Worm (Caenorhabditis elegans) whole organism, L4 larva: Measurements from ENCODE around the gene srbc-16.

Source experiments
- D1046.2 ChIP-seq: fragments of 200-800 bp; sonication (Bioruptor generic); IDR thresholded peaks from 2 replicates; pipeline ENCODE4 v1.3.6; 2022; ENCODE audit warnings: missing genetic modification characterization, missing compliant biosample characterization
- R02D3.7 ChIP-seq: fragments of 150-350 bp; sonication (generic microtip); optimal IDR thresholded peaks from 3 replicates; lab custom pipeline; 2014; ENCODE audit warnings: missing biosample characterization, missing genetic modification characterization
- T26A8.4 ChIP-seq: fragments of 200-800 bp; sonication (Bioruptor generic); IDR thresholded peaks from 2 replicates; pipeline ENCODE4 v1.3.6; 2022; ENCODE audit warnings: missing genetic modification characterization, missing compliant biosample characterization
- Y5F2A.4 ChIP-seq: fragments of 200-800 bp; sonication (Bioruptor generic); optimal IDR thresholded peaks from 2 replicates; lab custom pipeline; 2018; ENCODE audit warnings: mild to moderate bottlenecking, missing genetic modification characterization, missing compliant biosample characterization
- ZK337.2 ChIP-seq: fragments of 200-800 bp; sonication (Bioruptor generic); IDR thresholded peaks from 2 replicates; pipeline ENCODE4 v1.3.6; 2022; ENCODE audit warnings: missing genetic modification reagents, missing genetic modification characterization, missing compliant biosample characterization
- aha-1 ChIP-seq: fragments of 150-350 bp; peaks from one replicate; lab custom pipeline; 2014; ENCODE audit warnings: missing biosample characterization, missing genetic modification characterization
- aly-2 ChIP-seq: sonication (generic microtip); optimal IDR thresholded peaks from 2 replicates; lab custom pipeline; 2018; ENCODE audit warnings: missing biosample characterization, missing genetic modification characterization
- ama-1 ChIP-seq: fragments of 150-350 bp; optimal IDR thresholded peaks from 2 replicates; lab custom pipeline; 2014; ENCODE audit warnings: inconsistent platforms, mixed read lengths
- arid-1 ChIP-seq: fragments of 200-800 bp; sonication (Bioruptor generic); conservative IDR thresholded peaks from 2 replicates; pipeline ENCODE4 v1.3.6; 2022; ENCODE audit warnings: missing genetic modification reagents, missing genetic modification characterization, missing compliant biosample characterization
- ces-1 ChIP-seq: fragments of 150-350 bp; sonication (generic microtip); optimal IDR thresholded peaks from 4 replicates; lab custom pipeline; 2014; ENCODE audit warnings: missing biosample characterization, missing genetic modification reagents, missing genetic modification characterization
- cey-2 ChIP-seq: sonication (generic microtip); optimal IDR thresholded peaks from 3 replicates; lab custom pipeline; 2017; ENCODE audit warnings: missing genetic modification characterization, mild to moderate bottlenecking, missing compliant biosample characterization, antibody characterized with exemption, borderline replicate concordance; ENCODE audit not compliant: insufficient read depth
- daf-16 ChIP-seq, 3 experiments: sonication (generic microtip); optimal IDR thresholded peaks; 2 replicates each; lab custom pipeline; 2016 to 2017; ENCODE audit warnings: missing genetic modification characterization in 3 of 3, missing genetic modification reagents in 3 of 3, mild to moderate bottlenecking in 2 of 3, missing compliant biosample characterization in 2 of 3, missing biosample characterization in 1 of 3, moderate library complexity in 1 of 3
- dmd-6 ChIP-seq: fragments of 200-800 bp; sonication (Bioruptor generic); IDR thresholded peaks from 2 replicates; pipeline ENCODE4 v1.3.6; 2022; ENCODE audit warnings: missing genetic modification reagents, missing genetic modification characterization, missing compliant biosample characterization
- dmd-8 ChIP-seq: fragments of 200-800 bp; sonication (Bioruptor generic); IDR thresholded peaks from 2 replicates; pipeline ENCODE4 v1.3.6; 2022; ENCODE audit warnings: missing genetic modification characterization, missing compliant biosample characterization
- dmd-9 ChIP-seq: fragments of 200-800 bp; sonication (Bioruptor generic); IDR thresholded peaks from 2 replicates; pipeline ENCODE4 v1.3.6; 2022; ENCODE audit warnings: missing genetic modification reagents, missing genetic modification characterization, missing compliant biosample characterization
- dpl-1 ChIP-seq: fragments of 150-350 bp; optimal IDR thresholded peaks from 2 replicates; lab custom pipeline; 2014; ENCODE audit warnings: missing biosample characterization, missing genetic modification reagents, missing genetic modification characterization
- duxl-1 ChIP-seq: sonication (generic microtip); optimal IDR thresholded peaks from 2 replicates; lab custom pipeline; 2016; ENCODE audit warnings: mild to moderate bottlenecking, missing genetic modification characterization, moderate library complexity, missing compliant biosample characterization; ENCODE audit not compliant: poor library complexity
- dve-1 ChIP-seq: sonication (generic microtip); optimal IDR thresholded peaks from 2 replicates; lab custom pipeline; 2017; ENCODE audit warnings: antibody characterized with exemption, mild to moderate bottlenecking, missing genetic modification characterization, missing compliant biosample characterization; ENCODE audit not compliant: insufficient read depth
- hif-1 ChIP-seq, 2 experiments: sonication (generic microtip); optimal IDR thresholded peaks; 2 replicates each; lab custom pipeline; 2016 to 2017; ENCODE audit warnings: missing compliant biosample characterization in 2 of 2, missing genetic modification characterization in 2 of 2, missing genetic modification reagents in 2 of 2, missing genotype in 2 of 2, mild to moderate bottlenecking in 1 of 2
- hlh-11 ChIP-seq: fragments of 200-800 bp; sonication (Bioruptor generic); optimal IDR thresholded peaks from 2 replicates; lab custom pipeline; 2018; ENCODE audit warnings: mild to moderate bottlenecking, missing genetic modification characterization, missing compliant biosample characterization
- hlh-30 ChIP-seq: sonication (generic microtip); optimal IDR thresholded peaks from 2 replicates; lab custom pipeline; 2017; ENCODE audit warnings: antibody characterized with exemption, mild to moderate bottlenecking, missing genetic modification characterization, missing compliant biosample characterization; ENCODE audit not compliant: insufficient read depth
- hmg-1.1 ChIP-seq: fragments of 200-800 bp; sonication (Bioruptor generic); IDR thresholded peaks from 2 replicates; pipeline ENCODE4 v1.3.6; 2022; ENCODE audit warnings: missing genetic modification reagents, missing genetic modification characterization, missing compliant biosample characterization
- lin-13 ChIP-seq: fragments of 150-350 bp; optimal IDR thresholded peaks from 2 replicates; lab custom pipeline; 2014; ENCODE audit warnings: missing biosample characterization, missing genetic modification reagents, missing genetic modification characterization
- lin-38 ChIP-seq: fragments of 200-800 bp; sonication (Bioruptor generic); IDR thresholded peaks from 2 replicates; pipeline ENCODE4 v1.3.6; 2022; ENCODE audit warnings: missing genetic modification reagents, missing genetic modification characterization, missing compliant biosample characterization
- lin-39 ChIP-seq: fragments of 150-350 bp; optimal IDR thresholded peaks from 2 replicates; lab custom pipeline; 2014; ENCODE audit warnings: missing biosample characterization, missing genetic modification reagents, missing genetic modification characterization
- lir-3 ChIP-seq: sonication (generic microtip); optimal IDR thresholded peaks from 2 replicates; lab custom pipeline; 2016; ENCODE audit warnings: mild to moderate bottlenecking, missing genetic modification characterization, missing compliant biosample characterization
- mdl-1 ChIP-seq, 2 experiments: fragments of 150-350 bp in 1 of 2; sonication (generic microtip) in 1 of 2; optimal IDR thresholded peaks; 2 replicates each; lab custom pipeline; 2014 to 2017; ENCODE audit warnings: missing biosample characterization in 2 of 2, missing genetic modification characterization in 2 of 2
- mdt-29 ChIP-seq: fragments of 200-800 bp; sonication (Bioruptor generic); IDR thresholded peaks from 2 replicates; pipeline ENCODE4 v1.3.6; 2022; ENCODE audit warnings: missing genetic modification reagents, missing genetic modification characterization, missing compliant biosample characterization
- mep-1 ChIP-seq: fragments of 150-350 bp; sonication (generic microtip); optimal IDR thresholded peaks from 3 replicates; lab custom pipeline; 2014; ENCODE audit warnings: missing biosample characterization, missing genetic modification characterization
- mes-2 ChIP-seq: sonication (generic microtip); optimal IDR thresholded peaks from 2 replicates; lab custom pipeline; 2016; ENCODE audit warnings: missing genotype, mild to moderate bottlenecking, missing genetic modification characterization, missing compliant biosample characterization; ENCODE audit not compliant: poor library complexity, severe bottlenecking
- nhr-10 ChIP-seq: fragments of 150-350 bp; optimal IDR thresholded peaks from 2 replicates; lab custom pipeline; 2014; ENCODE audit warnings: missing biosample characterization, missing genetic modification characterization
- nhr-11 ChIP-seq: fragments of 150-350 bp; optimal IDR thresholded peaks from 2 replicates; lab custom pipeline; 2014; ENCODE audit warnings: missing biosample characterization, missing genetic modification characterization
- nhr-111 ChIP-seq: fragments of 200-800 bp; sonication (Bioruptor generic); optimal IDR thresholded peaks from 2 replicates; lab custom pipeline; 2018; ENCODE audit warnings: mild to moderate bottlenecking, missing genetic modification characterization, missing compliant biosample characterization
- nhr-237 ChIP-seq: sonication (generic microtip); optimal IDR thresholded peaks from 2 replicates; lab custom pipeline; 2017; ENCODE audit warnings: missing biosample characterization, missing genetic modification characterization
- nhr-28 ChIP-seq: fragments of 150-350 bp; optimal IDR thresholded peaks from 2 replicates; lab custom pipeline; 2014; ENCODE audit warnings: missing biosample characterization, missing genetic modification characterization
- nhr-42 ChIP-seq: fragments of 200-800 bp; sonication (Bioruptor generic); IDR thresholded peaks from 2 replicates; pipeline ENCODE4 v1.3.6; 2022; ENCODE audit warnings: missing genetic modification characterization, missing compliant biosample characterization
- nhr-48 ChIP-seq: sonication (generic microtip); optimal IDR thresholded peaks from 2 replicates; lab custom pipeline; 2016; ENCODE audit warnings: mild to moderate bottlenecking, missing genetic modification characterization, missing compliant biosample characterization
- nhr-76 ChIP-seq: fragments of 150-350 bp; optimal IDR thresholded peaks from 2 replicates; lab custom pipeline; 2014; ENCODE audit warnings: missing biosample characterization, missing genetic modification characterization
- pha-4 ChIP-seq, 2 experiments: fragments of 150-350 bp in 1 of 2; fragments of 200-800 bp in 1 of 2; sonication (Bioruptor generic) in 1 of 2; IDR thresholded peaks in 1 of 2; optimal IDR thresholded peaks in 1 of 2; 2 replicates each; pipeline versions ENCODE4 v1.3.6 to Lab custom; 2014 to 2022; ENCODE audit warnings: missing genetic modification characterization in 2 of 2, missing genetic modification reagents in 2 of 2, missing biosample characterization in 1 of 2, missing compliant biosample characterization in 1 of 2
- php-3 ChIP-seq: fragments of 200-800 bp; sonication (Bioruptor generic); IDR thresholded peaks from 2 replicates; pipeline ENCODE4 v1.3.6; 2022; ENCODE audit warnings: missing genetic modification reagents, missing genetic modification characterization, missing compliant biosample characterization
- pqm-1 ChIP-seq: sonication (generic microtip); optimal IDR thresholded peaks from 2 replicates; lab custom pipeline; 2017; ENCODE audit warnings: missing biosample characterization, missing genetic modification characterization
- rbr-2 ChIP-seq: sonication (generic microtip); optimal IDR thresholded peaks from 2 replicates; lab custom pipeline; 2016; ENCODE audit warnings: missing genotype, missing genetic modification characterization, missing compliant biosample characterization
- spr-3 ChIP-seq: fragments of 200-800 bp; sonication (Bioruptor generic); optimal IDR thresholded peaks from 2 replicates; lab custom pipeline; 2018; ENCODE audit warnings: mild to moderate bottlenecking, missing genetic modification characterization, missing compliant biosample characterization
- vab-7 ChIP-seq: fragments of 200-800 bp; sonication (Bioruptor generic); IDR thresholded peaks from 2 replicates; pipeline ENCODE4 v1.3.6; 2022; ENCODE audit warnings: missing genetic modification reagents, missing genetic modification characterization, missing compliant biosample characterization
- zfp-2 ChIP-seq: sonication (generic microtip); optimal IDR thresholded peaks from 2 replicates; lab custom pipeline; 2016; ENCODE audit warnings: mild to moderate bottlenecking, missing genetic modification characterization, missing compliant biosample characterization
- zfp-3 ChIP-seq: fragments of 200-800 bp; sonication (Bioruptor generic); conservative IDR thresholded peaks from 2 replicates; pipeline ENCODE4 v1.3.6; 2022; ENCODE audit warnings: missing genetic modification reagents, missing genetic modification characterization, missing compliant biosample characterization
- zip-11 ChIP-seq: fragments of 200-800 bp; sonication (Bioruptor generic); IDR thresholded peaks from 2 replicates; pipeline ENCODE4 v1.3.6; 2022; ENCODE audit warnings: missing genetic modification characterization, missing compliant biosample characterization
- zip-2 ChIP-seq: fragments of 150-350 bp; optimal IDR thresholded peaks from 2 replicates; lab custom pipeline; 2014; ENCODE audit warnings: missing biosample characterization, missing genetic modification characterization
- ztf-11 ChIP-seq: fragments of 150-350 bp; optimal IDR thresholded peaks from 2 replicates; lab custom pipeline; 2014; ENCODE audit warnings: missing biosample characterization, missing genetic modification characterization

The srbc-16 gene

DNA sequence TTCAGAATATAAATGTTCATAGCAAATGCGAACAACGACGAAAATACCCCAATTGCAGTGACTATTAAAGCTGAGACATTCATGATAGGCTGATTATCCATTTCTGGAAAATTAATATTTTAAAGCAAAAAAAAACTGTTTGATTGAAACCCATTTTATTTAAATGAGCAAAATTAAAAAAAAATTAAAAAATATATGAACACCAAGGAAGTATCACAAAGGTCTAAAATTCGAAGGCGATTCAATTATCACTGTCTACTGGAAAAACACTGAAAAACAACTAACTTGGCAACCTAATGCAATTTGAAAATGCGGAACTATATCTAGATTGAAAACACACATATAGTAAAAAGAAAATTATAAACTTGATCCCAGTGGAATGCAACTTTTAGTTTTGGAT, 9.3 kb downstream of the srbc-16 start, which contains the start of gene srbc-42:
TSS of gene srbc-42 (minus strand) at position 101 of the 400 bp plus-strand sequence.
- TF ChIP-seq nhr-42 (GFP tag; lab: Robert Waterston, UW) (no peak), cey-2 (tag; lab: Kevin White, UChicago) (no peak), pqm-1 (tag; lab: Kevin White, UChicago) (no peak), vab-7 (GFP tag; lab: Robert Waterston, UW) (no peak), hif-1 (tag; optimal IDR thresholded peaks at IDR 0.05; lab: Kevin White, UChicago) (no peak), rbr-2 (no peak), lin-39 (no peak), ama-1 (lab: Kevin White, UChicago) (no peak), php-3 (GFP tag; lab: Robert Waterston, UW) (no peak), zfp-2 (tag; lab: Kevin White, UChicago) (no peak), dve-1 (no peak), ces-1 (GFP tag; lab: Kevin White, UChicago) (no peak), Y5F2A.4 (GFP tag; lab: Kevin White, UChicago) (no peak), dmd-8 (GFP tag; lab: Robert Waterston, UW) (no peak), pha-4 (GFP tag; IDR thresholded peaks at IDR 0.05; lab: Robert Waterston, UW) (no peak), pha-4 (tag; optimal IDR thresholded peaks at IDR 0.05; lab: Kevin White, UChicago) (no peak)

DNA sequence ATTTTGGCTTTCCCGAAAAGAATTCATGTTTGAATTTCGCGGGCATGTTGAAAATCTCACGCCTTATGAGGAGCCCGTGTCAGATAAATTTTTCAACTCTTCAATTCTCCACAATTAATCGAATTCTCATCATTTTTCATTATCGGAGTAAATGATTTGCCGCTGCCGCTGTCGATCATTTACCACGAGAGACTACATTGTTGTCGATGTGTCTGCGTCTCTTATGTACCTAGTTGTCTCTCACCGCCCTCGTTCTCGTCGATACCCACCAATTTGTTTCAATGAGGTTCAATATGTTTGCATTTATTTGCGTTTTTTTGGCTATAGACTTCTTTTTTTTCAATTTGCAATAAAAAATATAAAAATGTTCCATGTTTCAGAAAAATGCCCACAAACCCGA, 10.3 kb downstream of the srbc-16 start, which contains the start of gene nhr-13:
TSS of gene nhr-13 (plus strand) at position 369 of the 400 bp plus-strand sequence.
- peak; percentile 53 for TF ChIP-seq nhr-28 (tag; lab: Kevin White, UChicago)
- TF ChIP-seq dve-1 = peak; percentile 11
- TF ChIP-seq lir-3 (tag; lab: Kevin White, UChicago) = no peak
- TF ChIP-seq nhr-76 (tag; lab: Kevin White, UChicago) = no peak
- no peak for TF ChIP-seq ama-1 (lab: Kevin White, UChicago)
- no peak for TF ChIP-seq D1046.2
- peak; percentile 53 for TF ChIP-seq hlh-30
- no peak for TF ChIP-seq zip-2
- TF ChIP-seq mes-2 (tag; lab: Kevin White, UChicago) = peak; percentile 29
- TF ChIP-seq zip-11 (GFP tag; lab: Robert Waterston, UW) = no peak
- TF ChIP-seq nhr-237 (tag; lab: Kevin White, UChicago) = no peak
- peak; percentile 35 for TF ChIP-seq hlh-11
- no peak for TF ChIP-seq nhr-111 (GFP tag; lab: Kevin White, UChicago)
- TF ChIP-seq duxl-1 = peak; percentile 30
- no peak for TF ChIP-seq mep-1 (tag; lab: Kevin White, UChicago)
- TF ChIP-seq mdl-1 (tag; optimal IDR thresholded peaks at IDR 0.05; lab: Kevin White, UChicago) = peak in 1 of 2 experiments; percentile 13
- no peak for TF ChIP-seq lin-13 (GFP tag; lab: Kevin White, UChicago)
- no peak for TF ChIP-seq zfp-3 (GFP tag; lab: Robert Waterston, UW)
- no peak for TF ChIP-seq daf-16 (GFP tag; optimal IDR thresholded peaks at IDR 0.05; lab: Kevin White, UChicago)
- peak; percentile 47 for TF ChIP-seq daf-16 (tag; optimal IDR thresholded peaks at IDR 0.05; lab: Kevin White, UChicago)
- TF ChIP-seq dpl-1 (GFP tag; lab: Kevin White, UChicago) = no peak
- no peak for TF ChIP-seq mdt-29
- TF ChIP-seq aha-1 (tag; lab: Kevin White, UChicago) = peak; percentile 82
- TF ChIP-seq hmg-1.1 (GFP tag; lab: Robert Waterston, UW) = peak; percentile 56; the same call in 1 of the 2 replicates
- no peak for TF ChIP-seq nhr-10
- no peak for TF ChIP-seq R02D3.7 (tag; lab: Kevin White, UChicago)
- no peak for TF ChIP-seq aly-2 (tag; lab: Kevin White, UChicago)
- no peak for TF ChIP-seq T26A8.4 (GFP tag; lab: Robert Waterston, UW)
- TF ChIP-seq nhr-11 (tag; lab: Kevin White, UChicago) = no peak
- TF ChIP-seq hif-1 (tag; optimal IDR thresholded peaks at IDR 0.05; lab: Kevin White, UChicago) = no peak
- no peak for TF ChIP-seq arid-1
- no peak for TF ChIP-seq ztf-11 (tag; lab: Kevin White, UChicago)
- TF ChIP-seq nhr-48 (tag; lab: Kevin White, UChicago) = no peak
- TF ChIP-seq zfp-2 (tag; lab: Kevin White, UChicago) = no peak
- peak; percentile 61 for TF ChIP-seq dmd-6 (GFP tag; lab: Robert Waterston, UW)
- TF ChIP-seq dmd-9 (GFP tag; lab: Robert Waterston, UW) = no peak
- no peak for TF ChIP-seq spr-3 (GFP tag; lab: Kevin White, UChicago)
- no peak for TF ChIP-seq lin-38 (GFP tag; lab: Robert Waterston, UW)
- no peak for TF ChIP-seq ZK337.2 (GFP tag; lab: Robert Waterston, UW)
- TF ChIP-seq, all 104 proteins: peak for 11
